Worm (Caenorhabditis elegans): ENCODE measurements around the gene F49C5.5.

F49C5.5 gene

DNA sequence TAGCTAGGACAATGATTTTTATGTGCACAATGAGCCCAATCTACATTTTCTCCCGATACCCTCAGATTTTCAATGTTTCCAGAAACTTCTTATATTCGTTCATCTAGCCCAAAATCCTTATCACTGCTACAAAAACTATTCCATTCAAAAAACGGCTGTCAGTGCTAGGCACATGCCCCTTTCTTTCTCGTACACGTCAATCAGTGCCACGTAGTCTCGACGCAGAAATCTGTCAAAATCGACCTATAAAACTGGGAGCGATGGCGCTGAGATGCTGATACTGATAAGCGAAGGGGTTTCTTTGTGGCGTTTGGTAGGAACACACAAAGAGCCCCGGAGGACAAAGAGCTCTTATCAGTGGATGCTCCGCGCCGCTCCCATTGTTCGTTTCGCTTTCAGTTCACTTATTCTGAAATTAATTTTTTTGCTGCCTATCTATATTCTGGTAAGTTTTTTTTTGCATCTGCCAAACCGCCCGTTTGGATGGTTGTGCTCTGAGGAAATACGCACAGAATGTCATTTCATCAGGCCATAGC, 27.4 kb downstream of the F49C5.5 start, which contains the start of gene srh-70 (continued):
- TF ChIP-seq fos-1 (tag; optimal IDR thresholded peaks at IDR 0.05): peak; percentile 15
- TF ChIP-seq nhr-111 (GFP tag; optimal IDR thresholded peaks at IDR 0.05): no peak
- TF ChIP-seq egl-43 (GFP tag; IDR thresholded peaks at IDR 0.05): 0 out of 2 replicates have a peak, but pooled peaks have one; percentile 46
- no peak for TF ChIP-seq nhr-42 (GFP tag; IDR thresholded peaks at IDR 0.05)

DNA sequence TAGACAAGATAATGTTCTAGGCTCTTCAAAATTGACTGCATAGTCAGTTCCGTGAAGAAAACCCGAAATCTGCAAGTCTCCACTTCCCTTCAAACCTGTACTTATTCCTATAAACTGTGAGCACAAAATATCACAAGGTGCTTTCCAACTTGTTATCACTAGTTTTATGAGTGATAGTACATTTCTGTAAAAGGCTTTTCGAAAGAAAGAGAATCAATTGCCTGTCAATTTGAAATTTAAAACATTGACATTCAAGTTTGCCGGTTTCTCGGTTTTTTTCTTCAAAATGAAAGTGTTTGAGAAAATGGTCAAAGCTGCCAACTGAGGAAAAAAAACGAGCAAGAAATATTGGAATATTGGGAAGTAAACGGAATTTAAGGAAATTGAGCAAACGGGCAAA, 28.3 kb downstream of the F49C5.5 start:
- 0 out of 2 replicates have a peak, but pooled peaks have one; percentile 9 for TF ChIP-seq mdt-29 (GFP tag; IDR thresholded peaks at IDR 0.05)
- no peak for TF ChIP-seq ama-1 (optimal IDR thresholded peaks at IDR 0.05)
- TF ChIP-seq nhr-28 (tag; optimal IDR thresholded peaks at IDR 0.05): peak; percentile 4
- TF ChIP-seq daf-16 (GFP tag; optimal IDR thresholded peaks at IDR 0.05): no peak
- peak; percentile 45 for TF ChIP-seq daf-16 (tag; optimal IDR thresholded peaks at IDR 0.05)
- TF ChIP-seq gei-8 (GFP tag; optimal IDR thresholded peaks at IDR 0.05): no peak
- TF ChIP-seq php-3 (GFP tag; IDR thresholded peaks at IDR 0.05): peak; percentile 38; the same call in 1 of the 2 replicates
- peak; percentile 23; the same call in 1 of the 2 replicates for TF ChIP-seq dmd-6 (GFP tag; IDR thresholded peaks at IDR 0.05)
- TF ChIP-seq dve-1 (tag; optimal IDR thresholded peaks at IDR 0.05; ENCODE audit: insufficient read depth): peak; percentile 72
- peak in 1 of 2 experiments; percentile 47 for TF ChIP-seq unc-62 (GFP tag; optimal IDR thresholded peaks at IDR 0.05 in 1 of 2)
- no peak for TF ChIP-seq unc-62 (tag; optimal IDR thresholded peaks at IDR 0.05)
- TF ChIP-seq hlh-11 (tag; optimal IDR thresholded peaks at IDR 0.05): peak; percentile 22

DNA sequence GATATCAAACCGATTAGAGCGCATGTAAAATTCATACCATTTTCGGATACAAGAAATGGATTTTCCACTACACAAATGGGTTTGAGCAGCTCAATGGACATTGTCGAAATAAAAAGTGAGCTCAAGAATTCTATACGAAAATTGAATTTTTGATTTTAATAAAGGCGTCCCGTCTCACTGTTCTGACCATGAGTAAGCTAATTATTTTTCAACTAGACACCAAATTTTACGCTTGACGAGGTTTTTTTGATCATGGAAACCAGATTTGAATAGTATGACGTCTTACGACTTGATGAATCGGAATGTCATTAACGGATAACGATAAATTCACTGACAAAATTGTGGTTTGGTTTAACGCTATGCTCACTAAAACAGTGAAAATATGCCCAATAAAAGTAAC, 30.0 kb downstream of the F49C5.5 start, which contains the start of gene srh-61:
srh-61 (minus strand) TSS at position 101 of the 400 bp plus-strand sequence.
- TF ChIP-seq set-16 (GFP tag; IDR thresholded peaks at IDR 0.05) (no peak), unc-62 (GFP tag; optimal IDR thresholded peaks at IDR 0.05 in 1 of 2) (peak in 1 of 2 experiments; percentile 49), unc-62 (tag; optimal IDR thresholded peaks at IDR 0.05) (no peak), zfp-2 (tag; optimal IDR thresholded peaks at IDR 0.05) (no peak)

DNA sequence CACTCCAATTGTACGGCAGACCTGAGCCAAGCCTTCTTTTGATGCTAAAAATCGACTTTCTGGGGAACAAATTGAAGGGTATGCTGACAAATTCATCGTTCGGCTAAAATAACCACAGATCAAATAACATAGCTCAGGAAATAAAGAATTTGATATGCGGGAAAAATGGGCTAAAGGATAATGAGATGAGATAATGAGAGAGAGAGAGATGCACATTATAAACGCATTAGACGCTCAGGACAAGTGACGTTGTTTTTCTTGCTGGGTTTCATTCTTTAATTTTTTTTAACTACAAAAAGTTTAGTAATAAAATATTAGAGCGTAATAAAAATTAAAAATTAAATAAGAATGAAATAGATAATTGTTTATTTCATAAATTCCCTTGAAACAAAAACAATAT, 31.7 kb downstream of the F49C5.5 start, which contains the start of gene srh-69:
srh-69 (minus strand) TSS at position 101 of the 400 bp plus-strand sequence.
- TF ChIP-seq nhr-41 (GFP tag; IDR thresholded peaks at IDR 0.05) (no peak), hif-1 (tag; optimal IDR thresholded peaks at IDR 0.05) (no peak), hlh-11 (tag; optimal IDR thresholded peaks at IDR 0.05) (no peak), nhr-28 (tag; optimal IDR thresholded peaks at IDR 0.05) (no peak), ces-1 (GFP tag; optimal IDR thresholded peaks at IDR 0.05) (no peak), daf-16 (GFP tag; optimal IDR thresholded peaks at IDR 0.05) (no peak), daf-16 (tag; optimal IDR thresholded peaks at IDR 0.05) (no peak), ZK546.5 (tag; optimal IDR thresholded peaks at IDR 0.05) (no peak), ceh-20 (GFP tag; IDR thresholded peaks at IDR 0.05) (no peak), gei-8 (GFP tag; optimal IDR thresholded peaks at IDR 0.05) (no peak), spr-3 (GFP tag; optimal IDR thresholded peaks at IDR 0.05) (no peak), lin-39 (tag; optimal IDR thresholded peaks at IDR 0.05) (no peak), Y5F2A.4 (GFP tag; optimal IDR thresholded peaks at IDR 0.05) (no peak), daf-19 (GFP tag; conservative IDR thresholded peaks at IDR 0.05) (no peak), ceh-44 (GFP tag; IDR thresholded peaks at IDR 0.05) (no peak), nhr-42 (GFP tag; IDR thresholded peaks at IDR 0.05) (no peak), snpc-4 (tag; optimal IDR thresholded peaks at IDR 0.05) (no peak)

DNA sequence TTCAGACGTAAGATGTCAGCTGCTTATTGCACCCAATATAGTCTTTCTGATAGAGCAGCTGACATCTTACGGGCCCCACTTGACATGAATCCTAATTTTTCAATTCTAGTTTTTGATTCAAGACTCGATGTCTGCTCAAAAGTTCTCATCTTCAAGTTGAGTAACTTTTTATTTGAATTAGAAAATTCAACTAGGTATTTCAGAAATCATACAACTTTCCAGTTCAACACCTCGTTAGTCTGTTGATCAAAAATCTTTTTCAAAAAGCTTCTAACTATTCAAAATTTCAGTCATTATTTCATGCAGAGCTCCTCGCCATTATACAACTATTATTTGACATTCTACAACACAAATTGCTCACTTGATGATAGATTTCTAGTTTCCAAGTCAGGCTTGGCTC, 34.4 kb downstream of the F49C5.5 start, which contains the start of gene srh-73:
srh-73 (plus strand) TSS at position 301 of the 400 bp plus-strand sequence.
- no peak for TF ChIP-seq hlh-30 (tag; optimal IDR thresholded peaks at IDR 0.05; ENCODE audit: insufficient read depth)
- TF ChIP-seq aly-2 (tag; optimal IDR thresholded peaks at IDR 0.05): no peak
- no peak for TF ChIP-seq cey-2 (tag; optimal IDR thresholded peaks at IDR 0.05; ENCODE audit: borderline replicate concordance, insufficient read depth)
- no peak for TF ChIP-seq pha-4 (GFP tag; IDR thresholded peaks at IDR 0.05)
- TF ChIP-seq pha-4 (tag; optimal IDR thresholded peaks at IDR 0.05): no peak
- TF ChIP-seq ceh-20 (GFP tag; IDR thresholded peaks at IDR 0.05): no peak
- TF ChIP-seq nhr-25 (tag; optimal IDR thresholded peaks at IDR 0.05; ENCODE audit: borderline replicate concordance, insufficient read depth): no peak
- no peak for TF ChIP-seq dve-1 (tag; optimal IDR thresholded peaks at IDR 0.05; ENCODE audit: insufficient read depth)
- no peak for TF ChIP-seq snpc-1.2 (GFP tag; IDR thresholded peaks at IDR 0.05)
- no peak for TF ChIP-seq lim-7 (GFP tag; IDR thresholded peaks at IDR 0.05)
- TF ChIP-seq F44E2.7 (GFP tag; IDR thresholded peaks at IDR 0.05): no peak
- TF ChIP-seq snpc-4 (tag; optimal IDR thresholded peaks at IDR 0.05): no peak
- TF ChIP-seq Y75B8A.6 (GFP tag; IDR thresholded peaks at IDR 0.05): no peak
- no peak for TF ChIP-seq dmd-9 (GFP tag; IDR thresholded peaks at IDR 0.05)

Data from whole organism, L4 larva.